Worm (Caenorhabditis elegans) whole organism, L1 larva: Measurements from ENCODE around the gene E02H4.8.

Source experiments
- C04F5.9 ChIP-seq: sonication (generic microtip); optimal IDR thresholded peaks from 2 replicates; lab custom pipeline; 2016; ENCODE audit warnings: missing genetic modification characterization, missing compliant biosample characterization
- C16A3.4 ChIP-seq: fragments of 150-350 bp; optimal IDR thresholded peaks from 2 replicates; lab custom pipeline; 2014; ENCODE audit warnings: missing biosample characterization, missing genetic modification characterization
- C34B4.2 ChIP-seq: sonication (generic microtip); optimal IDR thresholded peaks from 2 replicates; lab custom pipeline; 2017; ENCODE audit warnings: mild to moderate bottlenecking, missing genetic modification characterization, missing compliant biosample characterization
- F16B12.6 ChIP-seq: fragments of 150-350 bp; optimal IDR thresholded peaks from 2 replicates; lab custom pipeline; 2014; ENCODE audit warnings: missing biosample characterization, missing genetic modification characterization
- Y116A8C.19 ChIP-seq: sonication (generic microtip); optimal IDR thresholded peaks from 2 replicates; lab custom pipeline; 2016; ENCODE audit warnings: missing compliant biosample characterization, missing genetic modification characterization, borderline replicate concordance
- alr-1 ChIP-seq: fragments of 200-800 bp; sonication (Bioruptor generic); optimal IDR thresholded peaks from 2 replicates; lab custom pipeline; 2018; ENCODE audit warnings: borderline replicate concordance, mild to moderate bottlenecking, missing genetic modification characterization, missing compliant biosample characterization
- ama-1 ChIP-seq: fragments of 150-350 bp; optimal IDR thresholded peaks from 2 replicates; lab custom pipeline; 2014
- blmp-1 ChIP-seq: fragments of 150-350 bp; optimal IDR thresholded peaks from 2 replicates; lab custom pipeline; 2014; ENCODE audit warnings: missing biosample characterization, missing genetic modification characterization
- ceh-63 ChIP-seq: fragments of 200-800 bp; sonication (Bioruptor generic); optimal IDR thresholded peaks from 2 replicates; lab custom pipeline; 2018; ENCODE audit warnings: mild to moderate bottlenecking, missing genetic modification characterization, missing compliant biosample characterization
- ceh-8 ChIP-seq: fragments of 200-800 bp; sonication (Bioruptor generic); optimal IDR thresholded peaks from 2 replicates; lab custom pipeline; 2018; ENCODE audit warnings: mild to moderate bottlenecking, missing genetic modification characterization, moderate library complexity, missing compliant biosample characterization
- ceh-82 ChIP-seq, 3 experiments: fragments of 150-350 bp in 1 of 3; sonication (generic microtip) in 2 of 3; optimal IDR thresholded peaks; 2 replicates each; lab custom pipeline; 2014 to 2017; ENCODE audit warnings: missing biosample characterization in 3 of 3, missing genetic modification characterization in 3 of 3
- ceh-88 ChIP-seq: fragments of 200-800 bp; sonication (Bioruptor generic); IDR thresholded peaks from 2 replicates; pipeline ENCODE4 v1.3.6; 2022; ENCODE audit warnings: missing genetic modification characterization, missing compliant biosample characterization
- ceh-90 ChIP-seq: sonication (generic microtip); optimal IDR thresholded peaks from 2 replicates; lab custom pipeline; 2016; ENCODE audit warnings: missing genetic modification characterization, missing compliant biosample characterization
- ces-1 ChIP-seq: fragments of 150-350 bp; optimal IDR thresholded peaks from 2 replicates; lab custom pipeline; 2014; ENCODE audit warnings: missing biosample characterization, missing genetic modification reagents, missing genetic modification characterization
- dsc-1 ChIP-seq: sonication (generic microtip); optimal IDR thresholded peaks from 2 replicates; lab custom pipeline; 2016; ENCODE audit warnings: mild to moderate bottlenecking, missing genetic modification characterization, missing compliant biosample characterization
- egl-13 ChIP-seq: sonication (generic microtip); optimal IDR thresholded peaks from 2 replicates; lab custom pipeline; 2016; ENCODE audit warnings: missing genotype, missing genetic modification reagents, missing genetic modification characterization, missing compliant biosample characterization
- elt-3 ChIP-seq, 6 experiments: fragments of 150-350 bp in 1 of 6; sonication (generic microtip); optimal IDR thresholded peaks; 2 replicates each; lab custom pipeline; 2017 to 2018; ENCODE audit warnings: missing biosample characterization in 6 of 6, missing genetic modification characterization in 6 of 6, inconsistent platforms in 1 of 6
- ets-5 ChIP-seq: fragments of 200-800 bp; sonication (Bioruptor generic); IDR thresholded peaks from 2 replicates; pipeline ENCODE4 v1.3.6; 2022; ENCODE audit warnings: missing genetic modification characterization, missing compliant biosample characterization
- fkh-10 ChIP-seq: sonication (generic microtip); optimal IDR thresholded peaks from 2 replicates; lab custom pipeline; 2017; ENCODE audit warnings: missing biosample characterization, missing genetic modification reagents, missing genetic modification characterization
- fos-1 ChIP-seq: fragments of 150-350 bp; optimal IDR thresholded peaks from 2 replicates; lab custom pipeline; 2014; ENCODE audit warnings: missing biosample characterization, missing genetic modification characterization
- hlh-17 ChIP-seq: fragments of 200-800 bp; sonication (Bioruptor generic); optimal IDR thresholded peaks from 2 replicates; lab custom pipeline; 2018; ENCODE audit warnings: missing genetic modification characterization, mild to moderate bottlenecking, missing compliant biosample characterization, moderate library complexity, borderline replicate concordance
- hlh-4 ChIP-seq: sonication (generic microtip); optimal IDR thresholded peaks from 2 replicates; lab custom pipeline; 2016; ENCODE audit warnings: mild to moderate bottlenecking, missing genetic modification characterization, missing compliant biosample characterization
- isw-1 ChIP-seq: fragments of 200-800 bp; sonication (Bioruptor generic); IDR thresholded peaks from 2 replicates; pipeline ENCODE4 v1.3.6; 2022; ENCODE audit warnings: missing genetic modification characterization, missing compliant biosample characterization
- lin-13 ChIP-seq: fragments of 150-350 bp; optimal IDR thresholded peaks from 2 replicates; lab custom pipeline; 2014; ENCODE audit warnings: missing biosample characterization, missing genetic modification reagents, missing genetic modification characterization
- lin-35 ChIP-seq, 2 experiments: fragments of 150-350 bp; optimal IDR thresholded peaks; 2 replicates each; lab custom pipeline; 2014; ENCODE audit warnings: missing biosample characterization in 2 of 2, missing genetic modification characterization in 2 of 2, missing genetic modification reagents in 2 of 2
- lsy-2 ChIP-seq, 2 experiments: fragments of 150-350 bp; optimal IDR thresholded peaks; 2 replicates each; lab custom pipeline; 2014; ENCODE audit warnings: missing biosample characterization in 2 of 2, missing genetic modification characterization in 2 of 2
- mab-9 ChIP-seq: fragments of 200-800 bp; sonication (Bioruptor generic); IDR thresholded peaks from 2 replicates; pipeline ENCODE4 v1.3.6; 2022; ENCODE audit warnings: missing genetic modification reagents, missing genetic modification characterization, missing compliant biosample characterization
- mdl-1 ChIP-seq, 2 experiments: fragments of 150-350 bp; optimal IDR thresholded peaks; 2 replicates each; lab custom pipeline; 2014 to 2017; ENCODE audit warnings: missing biosample characterization in 2 of 2, missing genetic modification characterization in 2 of 2, inconsistent platforms in 1 of 2
- mep-1 ChIP-seq: fragments of 150-350 bp; optimal IDR thresholded peaks from 2 replicates; lab custom pipeline; 2014; ENCODE audit warnings: missing biosample characterization, missing genetic modification characterization
- nhr-12 ChIP-seq: sonication (generic microtip); optimal IDR thresholded peaks from 2 replicates; lab custom pipeline; 2017; ENCODE audit warnings: missing biosample characterization, missing genetic modification characterization
- nhr-19 ChIP-seq: fragments of 200-800 bp; sonication (Bioruptor generic); conservative IDR thresholded peaks from 2 replicates; pipeline ENCODE4 v1.3.6; 2022; ENCODE audit warnings: missing genetic modification characterization, missing compliant biosample characterization
- nhr-20 ChIP-seq: sonication (generic microtip); optimal IDR thresholded peaks from 2 replicates; lab custom pipeline; 2016; ENCODE audit warnings: mild to moderate bottlenecking, missing genetic modification characterization, missing compliant biosample characterization
- nhr-28 ChIP-seq: fragments of 150-350 bp; optimal IDR thresholded peaks from 2 replicates; lab custom pipeline; 2014; ENCODE audit warnings: missing biosample characterization, missing genetic modification characterization
- nhr-76 ChIP-seq: sonication (generic microtip); optimal IDR thresholded peaks from 2 replicates; lab custom pipeline; 2017; ENCODE audit warnings: missing biosample characterization, missing genetic modification characterization
- nhr-77 ChIP-seq: fragments of 150-350 bp; optimal IDR thresholded peaks from 2 replicates; lab custom pipeline; 2014; ENCODE audit warnings: missing biosample characterization, missing genetic modification characterization
- nhr-90 ChIP-seq: sonication (generic microtip); optimal IDR thresholded peaks from 2 replicates; lab custom pipeline; 2016; ENCODE audit warnings: mild to moderate bottlenecking, missing genetic modification characterization, missing compliant biosample characterization; ENCODE audit not compliant: poor library complexity
- pag-3 ChIP-seq: sonication (generic microtip); optimal IDR thresholded peaks from 2 replicates; lab custom pipeline; 2017; ENCODE audit warnings: missing genetic modification characterization, mild to moderate bottlenecking, missing compliant biosample characterization, antibody characterized with exemption, borderline replicate concordance; ENCODE audit not compliant: insufficient read depth
- pqm-1 ChIP-seq: sonication (generic microtip); optimal IDR thresholded peaks from 3 replicates; lab custom pipeline; 2017; ENCODE audit warnings: missing biosample characterization, missing genetic modification characterization
- snpc-4 ChIP-seq: fragments of 150-350 bp; optimal IDR thresholded peaks from 2 replicates; lab custom pipeline; 2014; ENCODE audit warnings: missing biosample characterization, missing genetic modification characterization
- snu-23 ChIP-seq: sonication (generic microtip); optimal IDR thresholded peaks from 2 replicates; lab custom pipeline; 2016; ENCODE audit warnings: missing genetic modification characterization, missing compliant biosample characterization
- sox-4 ChIP-seq: sonication (generic microtip); optimal IDR thresholded peaks from 2 replicates; lab custom pipeline; 2016; ENCODE audit warnings: missing genetic modification characterization, missing compliant biosample characterization
- sptf-1 ChIP-seq: fragments of 150-350 bp; optimal IDR thresholded peaks from 2 replicates; lab custom pipeline; 2014; ENCODE audit warnings: missing biosample characterization, missing genetic modification characterization
- sup-37 ChIP-seq: fragments of 200-800 bp; sonication (Bioruptor generic); optimal IDR thresholded peaks from 2 replicates; lab custom pipeline; 2018; ENCODE audit warnings: mild to moderate bottlenecking, missing genetic modification characterization, missing compliant biosample characterization
- unc-30 ChIP-seq: sonication (generic microtip); optimal IDR thresholded peaks from 2 replicates; lab custom pipeline; 2017; ENCODE audit warnings: missing biosample characterization, missing genetic modification characterization
- unc-86 ChIP-seq: sonication (generic microtip); optimal IDR thresholded peaks from 2 replicates; lab custom pipeline; 2016; ENCODE audit warnings: missing genetic modification characterization, missing compliant biosample characterization
- unc-98 ChIP-seq: fragments of 200-800 bp; sonication (Bioruptor generic); IDR thresholded peaks from 2 replicates; pipeline ENCODE4 v1.3.6; 2022; ENCODE audit warnings: missing genetic modification characterization, missing compliant biosample characterization
- vab-15 ChIP-seq: sonication (generic microtip); optimal IDR thresholded peaks from 2 replicates; lab custom pipeline; 2017; ENCODE audit warnings: missing genotype, mild to moderate bottlenecking, missing genetic modification characterization, missing compliant biosample characterization
- xbp-1 ChIP-seq: sonication (generic microtip); optimal IDR thresholded peaks from 2 replicates; lab custom pipeline; 2016; ENCODE audit warnings: missing genetic modification characterization, missing compliant biosample characterization
- zip-4 ChIP-seq: fragments of 200-800 bp; sonication (Bioruptor generic); optimal IDR thresholded peaks from 2 replicates; lab custom pipeline; 2018; ENCODE audit warnings: mild to moderate bottlenecking, missing genetic modification characterization, moderate library complexity, missing compliant biosample characterization
- ztf-11 ChIP-seq, 2 experiments: sonication (generic microtip); optimal IDR thresholded peaks; 2 replicates each; lab custom pipeline; 2016 to 2017; ENCODE audit warnings: missing genetic modification characterization in 2 of 2, missing biosample characterization in 1 of 2, missing compliant biosample characterization in 1 of 2

E02H4.8 gene

ce11 chrX:14263473-14263872 lies at the start of gene E02H4.8:
Gene E02H4.8, minus strand, starts transcription at chrX:14263573.
- no peak for TF ChIP-seq C16A3.4 (tag; lab: Kevin White, UChicago)
- TF ChIP-seq ets-5, result no peak
- TF ChIP-seq lin-13, result no peak
- TF ChIP-seq C04F5.9 (tag; lab: Kevin White, UChicago), result no peak
- no peak for TF ChIP-seq ztf-11 (tag; optimal IDR thresholded peaks at IDR 0.05; lab: Kevin White, UChicago)
- no peak for TF ChIP-seq xbp-1 (tag; lab: Kevin White, UChicago)
- TF ChIP-seq isw-1, result no peak
- no peak for TF ChIP-seq Y116A8C.19 (tag; lab: Kevin White, UChicago)
- no peak for TF ChIP-seq lsy-2 (tag; optimal IDR thresholded peaks at IDR 0.05; lab: Kevin White, UChicago)
- no peak for TF ChIP-seq hlh-17 (GFP tag; lab: Kevin White, UChicago)
- no peak for TF ChIP-seq mdl-1 (tag; optimal IDR thresholded peaks at IDR 0.05; lab: Kevin White, UChicago)
- TF ChIP-seq unc-98 (GFP tag; lab: Robert Waterston, UW), result no peak
- no peak for TF ChIP-seq nhr-90 (tag; lab: Kevin White, UChicago)
- no peak for TF ChIP-seq sptf-1 (tag; lab: Kevin White, UChicago)
- no peak for TF ChIP-seq pag-3 (tag; lab: Kevin White, UChicago)
- no peak for TF ChIP-seq egl-13
- no peak for TF ChIP-seq fos-1
- no peak for TF ChIP-seq mab-9 (GFP tag; lab: Robert Waterston, UW)
- no peak for TF ChIP-seq dsc-1
- no peak for TF ChIP-seq nhr-19 (GFP tag; lab: Robert Waterston, UW)
- TF ChIP-seq, all 84 proteins: peak for 0

DNA sequence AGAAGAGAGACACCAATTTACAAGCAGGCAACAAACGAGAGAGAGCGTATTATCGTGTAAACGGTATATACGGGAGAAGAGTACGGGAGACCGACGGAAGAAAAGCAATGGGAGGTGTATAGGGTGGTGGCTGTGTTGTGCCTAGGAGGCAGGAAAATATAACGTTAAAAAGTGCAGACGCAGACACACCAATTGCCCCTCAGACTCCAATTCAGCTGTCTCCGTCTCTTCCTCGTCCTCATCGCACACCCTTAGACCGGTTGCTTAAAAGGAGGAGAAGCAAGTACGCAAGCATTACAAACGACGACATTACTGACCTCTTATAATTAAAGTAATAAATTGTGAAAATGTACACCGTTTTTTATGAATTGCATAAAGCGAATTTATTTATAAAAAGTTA lies 49.0 kb upstream of the E02H4.8 start:
- peak; percentile 85 to 95 for TF ChIP-seq lsy-2 (tag; optimal IDR thresholded peaks at IDR 0.05; lab: Kevin White, UChicago)
- peak; percentile 33 to 70 (median 70) for TF ChIP-seq ceh-82 (tag; optimal IDR thresholded peaks at IDR 0.05; lab: Kevin White, UChicago)
- TF ChIP-seq C34B4.2 (tag; lab: Kevin White, UChicago), result no peak
- TF ChIP-seq sptf-1 (tag; lab: Kevin White, UChicago), result no peak
- TF ChIP-seq hlh-4 (tag; lab: Kevin White, UChicago), result no peak
- no peak for TF ChIP-seq zip-4
- TF ChIP-seq nhr-19 (GFP tag; lab: Robert Waterston, UW), result peak; percentile 71
- TF ChIP-seq nhr-77 (tag; lab: Kevin White, UChicago), result peak; percentile 54
- TF ChIP-seq ceh-90 (tag; lab: Kevin White, UChicago), result no peak
- peak; percentile 48 for TF ChIP-seq egl-13
- TF ChIP-seq ceh-8, result peak; percentile 44
- no peak for TF ChIP-seq nhr-28
- peak; percentile 70 for TF ChIP-seq fkh-10 (GFP tag; lab: Kevin White, UChicago)
- TF ChIP-seq vab-15 (tag; lab: Kevin White, UChicago), result peak; percentile 58
- no peak for TF ChIP-seq ceh-63
- peak; percentile 50 for TF ChIP-seq dsc-1
- no peak for TF ChIP-seq ets-5
- TF ChIP-seq sup-37 (GFP tag; lab: Kevin White, UChicago), result no peak
- no peak for TF ChIP-seq blmp-1 (tag; lab: Kevin White, UChicago)
- TF ChIP-seq elt-3 (tag; optimal IDR thresholded peaks at IDR 0.05; lab: Kevin White, UChicago), result peak in 3 of 6 experiments; percentile 16 to 44 (median 22)
- peak; percentile 89 for TF ChIP-seq snu-23 (GFP tag; lab: Kevin White, UChicago)
- TF ChIP-seq mdl-1 (tag; optimal IDR thresholded peaks at IDR 0.05; lab: Kevin White, UChicago), result peak in 1 of 2 experiments; percentile 50
- TF ChIP-seq pqm-1 (tag; lab: Kevin White, UChicago), result no peak
- no peak for TF ChIP-seq ces-1 (GFP tag; lab: Kevin White, UChicago)
- peak; percentile 61 for TF ChIP-seq mab-9 (GFP tag; lab: Robert Waterston, UW)
- no peak for TF ChIP-seq alr-1 (tag; lab: Kevin White, UChicago)
- TF ChIP-seq mep-1 (tag; lab: Kevin White, UChicago), result peak; percentile 81
- no peak for TF ChIP-seq unc-30 (tag; lab: Kevin White, UChicago)
- peak; percentile 11 for TF ChIP-seq snpc-4 (tag; lab: Kevin White, UChicago)
- no peak for TF ChIP-seq ama-1 (lab: Kevin White, UChicago)
- no peak for TF ChIP-seq sox-4 (tag; lab: Kevin White, UChicago)
- TF ChIP-seq pag-3 (tag; lab: Kevin White, UChicago), result no peak
- no peak for TF ChIP-seq nhr-76
- TF ChIP-seq F16B12.6 (tag; lab: Kevin White, UChicago), result peak; percentile 85
- TF ChIP-seq fos-1, result peak; percentile 30
- TF ChIP-seq nhr-20, result peak; percentile 82
- TF ChIP-seq ztf-11 (tag; optimal IDR thresholded peaks at IDR 0.05; lab: Kevin White, UChicago), result peak in 1 of 2 experiments; percentile 13
- TF ChIP-seq ceh-88 (GFP tag; lab: Robert Waterston, UW), result no peak
- TF ChIP-seq lin-35 (GFP tag; optimal IDR thresholded peaks at IDR 0.05; lab: Kevin White, UChicago), result peak; percentile 64 to 69
- peak; percentile 57 for TF ChIP-seq unc-86 (tag; lab: Kevin White, UChicago)
- TF ChIP-seq nhr-12 (tag; lab: Kevin White, UChicago), result no peak
